Fruit fly (Drosophila melanogaster): ENCODE data around the gene mgr.

dm6 chr3R:11421643-11422122, 12.0 kb upstream of the mgr start, which contains the start of the genes ninaG and Sptz:
- TF ChIP-seq CG34367 (tag; optimal IDR thresholded peaks at IDR 0.05) (peak; percentile 85), CG14655 (GFP tag; optimal IDR thresholded peaks at IDR 0.05) (no peak), fd96Ca (GFP tag; IDR thresholded peaks at IDR 0.05) (peak; percentile 98), CG15710 (tag; optimal IDR thresholded peaks at IDR 0.05) (peak; percentile 88)

All from whole organism, pupa.